Fruit fly (Drosophila melanogaster): Measurements from ENCODE around the gene Set.

- TF ChIP-seq MBD-R2 (GFP tag; IDR thresholded peaks at IDR 0.05), result no peak
- TF ChIP-seq Nf-YB (GFP tag; optimal IDR thresholded peaks at IDR 0.05), result no peak
- no peak for TF ChIP-seq Usf (GFP tag; optimal IDR thresholded peaks at IDR 0.05)
- no peak for TF ChIP-seq CG8924 (tag; optimal IDR thresholded peaks at IDR 0.05)
- TF ChIP-seq org-1 (GFP tag; optimal IDR thresholded peaks at IDR 0.05), result no peak
- TF ChIP-seq NC2β (GFP tag; optimal IDR thresholded peaks at IDR 0.05), result no peak
- no peak for TF ChIP-seq pan (optimal IDR thresholded peaks at IDR 0.05)
- no peak for TF ChIP-seq pan (GFP tag; optimal IDR thresholded peaks at IDR 0.05 in 1 of 2, IDR thresholded peaks at IDR 0.05 in 1 of 2)
- no peak for TF ChIP-seq CG11085 (GFP tag; IDR thresholded peaks at IDR 0.05)
Observed at dm6 chr3R:15305246-15305645, 41.9 kb downstream of the Set start.

All from whole organism, embryonic.